Worm (Caenorhabditis elegans) whole organism, L4 larva: Measurements from ENCODE around the gene cnnm-3.

Experiments
- Y105C5A.15 ChIP-seq: fragments of 200-800 bp; sonication (Bioruptor generic); IDR thresholded peaks from 2 replicates; pipeline ENCODE4 v1.3.6; 2022; ENCODE audit warnings: missing genetic modification characterization, missing compliant biosample characterization
- Y5F2A.4 ChIP-seq: fragments of 200-800 bp; sonication (Bioruptor generic); optimal IDR thresholded peaks from 2 replicates; lab custom pipeline; 2018; ENCODE audit warnings: mild to moderate bottlenecking, missing genetic modification characterization, missing compliant biosample characterization
- ZK546.5 ChIP-seq, 2 experiments: sonication (generic microtip); optimal IDR thresholded peaks; 2 replicates each; lab custom pipeline; 2017; ENCODE audit warnings: missing biosample characterization in 2 of 2, missing genetic modification characterization in 2 of 2
- aha-1 ChIP-seq: fragments of 150-350 bp; peaks from one replicate; lab custom pipeline; 2014; ENCODE audit warnings: missing biosample characterization, missing genetic modification characterization
- aly-2 ChIP-seq: sonication (generic microtip); optimal IDR thresholded peaks from 2 replicates; lab custom pipeline; 2018; ENCODE audit warnings: missing biosample characterization, missing genetic modification characterization
- arid-1 ChIP-seq: fragments of 200-800 bp; sonication (Bioruptor generic); conservative IDR thresholded peaks from 2 replicates; pipeline ENCODE4 v1.3.6; 2022; ENCODE audit warnings: missing genetic modification reagents, missing genetic modification characterization, missing compliant biosample characterization
- ceh-20 ChIP-seq: fragments of 200-800 bp; sonication (Bioruptor generic); IDR thresholded peaks from 2 replicates; pipeline ENCODE4 v1.3.6; 2022; ENCODE audit warnings: missing genetic modification reagents, missing genetic modification characterization, missing compliant biosample characterization
- ceh-44 ChIP-seq: fragments of 200-800 bp; sonication (Bioruptor generic); IDR thresholded peaks from 2 replicates; pipeline ENCODE4 v1.3.6; 2022; ENCODE audit warnings: missing genetic modification reagents, missing genetic modification characterization, missing compliant biosample characterization
- ces-1 ChIP-seq: fragments of 150-350 bp; sonication (generic microtip); optimal IDR thresholded peaks from 4 replicates; lab custom pipeline; 2014; ENCODE audit warnings: missing biosample characterization, missing genetic modification reagents, missing genetic modification characterization
- ctbp-1 ChIP-seq: fragments of 200-800 bp; sonication (Bioruptor generic); IDR thresholded peaks from 2 replicates; pipeline ENCODE4 v1.3.6; 2022; ENCODE audit warnings: missing genetic modification reagents, missing genetic modification characterization, missing compliant biosample characterization
- daf-16 ChIP-seq, 3 experiments: sonication (generic microtip); optimal IDR thresholded peaks; 2 replicates each; lab custom pipeline; 2016 to 2017; ENCODE audit warnings: missing genetic modification characterization in 3 of 3, missing genetic modification reagents in 3 of 3, mild to moderate bottlenecking in 2 of 3, missing compliant biosample characterization in 2 of 3, missing biosample characterization in 1 of 3, moderate library complexity in 1 of 3
- dmd-6 ChIP-seq: fragments of 200-800 bp; sonication (Bioruptor generic); IDR thresholded peaks from 2 replicates; pipeline ENCODE4 v1.3.6; 2022; ENCODE audit warnings: missing genetic modification reagents, missing genetic modification characterization, missing compliant biosample characterization
- duxl-1 ChIP-seq: sonication (generic microtip); optimal IDR thresholded peaks from 2 replicates; lab custom pipeline; 2016; ENCODE audit warnings: mild to moderate bottlenecking, missing genetic modification characterization, moderate library complexity, missing compliant biosample characterization; ENCODE audit not compliant: poor library complexity
- dve-1 ChIP-seq: sonication (generic microtip); optimal IDR thresholded peaks from 2 replicates; lab custom pipeline; 2017; ENCODE audit warnings: antibody characterized with exemption, mild to moderate bottlenecking, missing genetic modification characterization, missing compliant biosample characterization; ENCODE audit not compliant: insufficient read depth
- egl-27 ChIP-seq: sonication (generic microtip); optimal IDR thresholded peaks from 3 replicates; lab custom pipeline; 2017; ENCODE audit warnings: missing biosample characterization, missing genetic modification reagents, missing genetic modification characterization
- fos-1 ChIP-seq: fragments of 150-350 bp; optimal IDR thresholded peaks from 2 replicates; lab custom pipeline; 2014; ENCODE audit warnings: missing biosample characterization, missing genetic modification characterization
- hlh-11 ChIP-seq: fragments of 200-800 bp; sonication (Bioruptor generic); optimal IDR thresholded peaks from 2 replicates; lab custom pipeline; 2018; ENCODE audit warnings: mild to moderate bottlenecking, missing genetic modification characterization, missing compliant biosample characterization
- hlh-30 ChIP-seq: sonication (generic microtip); optimal IDR thresholded peaks from 2 replicates; lab custom pipeline; 2017; ENCODE audit warnings: antibody characterized with exemption, mild to moderate bottlenecking, missing genetic modification characterization, missing compliant biosample characterization; ENCODE audit not compliant: insufficient read depth
- hmg-1.1 ChIP-seq: fragments of 200-800 bp; sonication (Bioruptor generic); IDR thresholded peaks from 2 replicates; pipeline ENCODE4 v1.3.6; 2022; ENCODE audit warnings: missing genetic modification reagents, missing genetic modification characterization, missing compliant biosample characterization
- lin-1 ChIP-seq: fragments of 200-800 bp; sonication (Bioruptor generic); IDR thresholded peaks from 2 replicates; pipeline ENCODE4 v1.3.6; 2022; ENCODE audit warnings: missing genetic modification reagents, missing genetic modification characterization, missing compliant biosample characterization
- lin-13 ChIP-seq: fragments of 150-350 bp; optimal IDR thresholded peaks from 2 replicates; lab custom pipeline; 2014; ENCODE audit warnings: missing biosample characterization, missing genetic modification reagents, missing genetic modification characterization
- lin-29 ChIP-seq: fragments of 200-800 bp; sonication (Bioruptor generic); IDR thresholded peaks from 2 replicates; pipeline ENCODE4 v1.3.6; 2022; ENCODE audit warnings: missing genetic modification reagents, missing genetic modification characterization, missing compliant biosample characterization
- lsy-2 ChIP-seq, 2 experiments: fragments of 150-350 bp in 1 of 2; sonication (generic microtip) in 1 of 2; optimal IDR thresholded peaks; 2 replicates each; lab custom pipeline; 2014 to 2017; ENCODE audit warnings: missing biosample characterization in 2 of 2, missing genetic modification characterization in 2 of 2
- mxl-3 ChIP-seq: fragments of 200-800 bp; sonication (Bioruptor generic); optimal IDR thresholded peaks from 2 replicates; lab custom pipeline; 2018; ENCODE audit warnings: mild to moderate bottlenecking, missing genetic modification characterization, missing compliant biosample characterization
- nhr-111 ChIP-seq: fragments of 200-800 bp; sonication (Bioruptor generic); optimal IDR thresholded peaks from 2 replicates; lab custom pipeline; 2018; ENCODE audit warnings: mild to moderate bottlenecking, missing genetic modification characterization, missing compliant biosample characterization
- nhr-25 ChIP-seq: sonication (generic microtip); optimal IDR thresholded peaks from 2 replicates; lab custom pipeline; 2017; ENCODE audit warnings: missing genetic modification characterization, mild to moderate bottlenecking, missing compliant biosample characterization, antibody characterized with exemption, moderate library complexity, borderline replicate concordance; ENCODE audit not compliant: insufficient read depth
- nhr-41 ChIP-seq: fragments of 200-800 bp; sonication (Bioruptor generic); IDR thresholded peaks from 2 replicates; pipeline ENCODE4 v1.3.6; 2022; ENCODE audit warnings: missing genetic modification reagents, missing genetic modification characterization, missing compliant biosample characterization
- pqm-1 ChIP-seq: sonication (generic microtip); optimal IDR thresholded peaks from 2 replicates; lab custom pipeline; 2017; ENCODE audit warnings: missing biosample characterization, missing genetic modification characterization
- set-16 ChIP-seq: fragments of 200-800 bp; sonication (Bioruptor generic); IDR thresholded peaks from 2 replicates; pipeline ENCODE4 v1.3.6; 2022; ENCODE audit warnings: missing genetic modification reagents, missing genetic modification characterization, missing compliant biosample characterization
- tag-97 ChIP-seq: fragments of 200-800 bp; sonication (Bioruptor generic); IDR thresholded peaks from 2 replicates; pipeline ENCODE4 v1.3.6; 2022; ENCODE audit warnings: missing genetic modification characterization, missing compliant biosample characterization
- tra-1 ChIP-seq: fragments of 200-800 bp; sonication (Bioruptor generic); IDR thresholded peaks from 2 replicates; pipeline ENCODE4 v1.3.6; 2022; ENCODE audit warnings: missing genetic modification reagents, missing genetic modification characterization, missing compliant biosample characterization
- unc-39 ChIP-seq: sonication (generic microtip); optimal IDR thresholded peaks from 2 replicates; lab custom pipeline; 2017; ENCODE audit warnings: missing biosample characterization, missing genetic modification characterization
- unc-62 ChIP-seq, 3 experiments: fragments of 150-350 bp in 1 of 3; sonication (generic microtip); optimal IDR thresholded peaks in 2 of 3; peaks in 1 of 3; 1 replicate in 1 of 3; 2 replicates in 2 of 3; lab custom pipeline; 2014 to 2017; ENCODE audit warnings: missing biosample characterization in 3 of 3, missing genetic modification characterization in 3 of 3, missing genetic modification reagents in 3 of 3, missing genotype in 1 of 3
- vab-7 ChIP-seq: fragments of 200-800 bp; sonication (Bioruptor generic); IDR thresholded peaks from 2 replicates; pipeline ENCODE4 v1.3.6; 2022; ENCODE audit warnings: missing genetic modification reagents, missing genetic modification characterization, missing compliant biosample characterization
- zfp-3 ChIP-seq: fragments of 200-800 bp; sonication (Bioruptor generic); conservative IDR thresholded peaks from 2 replicates; pipeline ENCODE4 v1.3.6; 2022; ENCODE audit warnings: missing genetic modification reagents, missing genetic modification characterization, missing compliant biosample characterization

cnnm-3 gene

ce11 chrX:3049233-3049632, 3.6 kb upstream of the cnnm-3 start (continued):
- TF ChIP-seq hlh-11 (tag; lab: Kevin White, UChicago) (peak; percentile 59), dmd-6 (GFP tag; lab: Robert Waterston, UW) (peak; percentile 61), dve-1 (tag; lab: Kevin White, UChicago) (peak; percentile 49), lin-13 (GFP tag; lab: Kevin White, UChicago) (peak; percentile 4), nhr-111 (GFP tag; lab: Kevin White, UChicago) (no peak), tra-1 (GFP tag; lab: Robert Waterston, UW) (0 out of 2 replicates have a peak, but pooled peaks have one; percentile 17), lsy-2 (tag; optimal IDR thresholded peaks at IDR 0.05; lab: Kevin White, UChicago) (peak in 1 of 2 experiments; percentile 50), ZK546.5 (tag; optimal IDR thresholded peaks at IDR 0.05; lab: Kevin White, UChicago) (no peak), zfp-3 (GFP tag; lab: Robert Waterston, UW) (no peak)
- TF ChIP-seq, all 104 proteins: peak for 23

ce11 chrX:3048696-3049095, 3.0 kb upstream of the cnnm-3 start:
- TF ChIP-seq aha-1 (tag; lab: Kevin White, UChicago) (peak; percentile 9), aly-2 (no peak)
- TF ChIP-seq, all 104 proteins: peak for 1

- no peak for TF ChIP-seq unc-39 (tag; lab: Kevin White, UChicago)
- peak; percentile 40; the same call in 1 of the 2 replicates for TF ChIP-seq dmd-6 (GFP tag; lab: Robert Waterston, UW)
- no peak for TF ChIP-seq daf-16 (GFP tag; optimal IDR thresholded peaks at IDR 0.05; lab: Kevin White, UChicago)
- peak; percentile 4 for TF ChIP-seq daf-16 (tag; optimal IDR thresholded peaks at IDR 0.05; lab: Kevin White, UChicago)
- peak; percentile 28 for TF ChIP-seq pqm-1 (tag; lab: Kevin White, UChicago)
- peak; percentile 25 for TF ChIP-seq aha-1 (tag; lab: Kevin White, UChicago)
Observed at ce11 chrX:3047224-3047623, 1.6 kb upstream of the cnnm-3 start.

- no peak for TF ChIP-seq tag-97
- no peak for TF ChIP-seq Y5F2A.4 (GFP tag; lab: Kevin White, UChicago)
- TF ChIP-seq unc-62 (GFP tag; optimal IDR thresholded peaks at IDR 0.05 in 1 of 2; lab: Kevin White, UChicago), result peak in 1 of 2 experiments; percentile 14
- no peak for TF ChIP-seq unc-62 (tag; optimal IDR thresholded peaks at IDR 0.05; lab: Kevin White, UChicago)
- TF ChIP-seq fos-1 (tag; lab: Kevin White, UChicago), result no peak
- no peak for TF ChIP-seq nhr-41 (GFP tag; lab: Robert Waterston, UW)
- peak; percentile 69 for TF ChIP-seq aha-1 (tag; lab: Kevin White, UChicago)
- no peak for TF ChIP-seq Y105C5A.15 (GFP tag; lab: Robert Waterston, UW)
- TF ChIP-seq ceh-20, result no peak
- TF ChIP-seq lin-29 (GFP tag; lab: Robert Waterston, UW), result no peak
- TF ChIP-seq mxl-3, result peak; percentile 28
- no peak for TF ChIP-seq ces-1 (GFP tag; lab: Kevin White, UChicago)
- no peak for TF ChIP-seq egl-27 (tag; lab: Kevin White, UChicago)
- no peak for TF ChIP-seq ZK546.5 (tag; optimal IDR thresholded peaks at IDR 0.05; lab: Kevin White, UChicago)
- TF ChIP-seq arid-1 (GFP tag; lab: Robert Waterston, UW), result no peak
- 0 out of 2 replicates have a peak, but pooled peaks have one; percentile 40 for TF ChIP-seq hmg-1.1 (GFP tag; lab: Robert Waterston, UW)
- peak; percentile 22 for TF ChIP-seq hlh-30 (tag; lab: Kevin White, UChicago)
- TF ChIP-seq nhr-25 (tag; lab: Kevin White, UChicago), result no peak
- no peak for TF ChIP-seq ceh-44 (GFP tag; lab: Robert Waterston, UW)
- TF ChIP-seq duxl-1 (tag; lab: Kevin White, UChicago), result no peak
- TF ChIP-seq vab-7 (GFP tag; lab: Robert Waterston, UW), result no peak
- peak; percentile 8 for TF ChIP-seq hlh-11 (tag; lab: Kevin White, UChicago)
- peak; percentile 83 for TF ChIP-seq set-16
- 0 out of 2 replicates have a peak, but pooled peaks have one; percentile 36 for TF ChIP-seq ctbp-1 (GFP tag; lab: Robert Waterston, UW)
- no peak for TF ChIP-seq lin-1 (GFP tag; lab: Robert Waterston, UW)
Observed at ce11 chrX:3040609-3041008, 5.0 kb downstream of the cnnm-3 start.
